Worm (Caenorhabditis elegans): ENCODE measurements around the gene Y58A7A.5.

The Y58A7A.5 gene

ce11 chrV:5049333-5049942, 37.3 kb downstream of the Y58A7A.5 start, which contains the start of the genes pqn-51 and K11D12.14 (continued):
- TF ChIP-seq saeg-2 (GFP tag; IDR thresholded peaks at IDR 0.05) (peak; percentile 86), F26F4.8 (GFP tag; conservative IDR thresholded peaks at IDR 0.05) (no peak), nhr-77 (tag; optimal IDR thresholded peaks at IDR 0.05) (peak; percentile 77), dmd-9 (GFP tag; IDR thresholded peaks at IDR 0.05) (no peak), R02D3.7 (tag; optimal IDR thresholded peaks at IDR 0.05) (no peak), pha-4 (GFP tag; IDR thresholded peaks at IDR 0.05) (peak; percentile 90), pha-4 (tag; optimal IDR thresholded peaks at IDR 0.05) (peak; percentile 1), ZK546.5 (tag; optimal IDR thresholded peaks at IDR 0.05) (peak; percentile 42 to 90), nhr-6 (tag; optimal IDR thresholded peaks at IDR 0.05) (peak; percentile 81), nhr-41 (GFP tag; IDR thresholded peaks at IDR 0.05) (no peak), lin-1 (GFP tag; IDR thresholded peaks at IDR 0.05) (peak; percentile 61; the same call in 1 of the 2 replicates), aha-1 (tag) (peak; percentile 87), skn-1 (tag; optimal IDR thresholded peaks at IDR 0.05) (no peak), ZK337.2 (GFP tag; IDR thresholded peaks at IDR 0.05) (peak; percentile 69), set-16 (GFP tag; IDR thresholded peaks at IDR 0.05) (peak; percentile 88), zfp-3 (GFP tag; conservative IDR thresholded peaks at IDR 0.05) (peak; percentile 75; the same call in 1 of the 2 replicates), snpc-1.2 (GFP tag; IDR thresholded peaks at IDR 0.05) (peak; percentile 70), daf-19 (GFP tag; conservative IDR thresholded peaks at IDR 0.05) (peak; percentile 78), zip-2 (tag; optimal IDR thresholded peaks at IDR 0.05) (peak; percentile 11), mdt-29 (GFP tag; IDR thresholded peaks at IDR 0.05) (0 out of 2 replicates have a peak, but pooled peaks have one; percentile 59), ceh-32 (tag; optimal IDR thresholded peaks at IDR 0.05; ENCODE audit: poor library complexity) (peak; percentile 21), egl-27 (tag; optimal IDR thresholded peaks at IDR 0.05) (no peak), mes-2 (tag; optimal IDR thresholded peaks at IDR 0.05; ENCODE audit: poor library complexity, severe bottlenecking) (peak; percentile 83), nhr-111 (GFP tag; optimal IDR thresholded peaks at IDR 0.05) (no peak), ceh-82 (tag; optimal IDR thresholded peaks at IDR 0.05) (no peak), fos-1 (tag; optimal IDR thresholded peaks at IDR 0.05) (no peak), mxl-2 (GFP tag; conservative IDR thresholded peaks at IDR 0.05) (peak; percentile 33; the same call in 1 of the 2 replicates), arid-1 (GFP tag; conservative IDR thresholded peaks at IDR 0.05) (peak; percentile 78; the same call in 1 of the 2 replicates), fkh-10 (GFP tag; optimal IDR thresholded peaks at IDR 0.05) (peak; percentile 93), unc-39 (tag; optimal IDR thresholded peaks at IDR 0.05) (no peak), F37D6.2 (tag; optimal IDR thresholded peaks at IDR 0.05) (peak; percentile 91), hif-1 (tag; optimal IDR thresholded peaks at IDR 0.05) (peak; percentile 61 to 75), sdz-12 (GFP tag; optimal IDR thresholded peaks at IDR 0.05) (no peak), aly-2 (tag; optimal IDR thresholded peaks at IDR 0.05) (peak; percentile 22), F44E2.7 (GFP tag; IDR thresholded peaks at IDR 0.05) (0 out of 2 replicates have a peak, but pooled peaks have one; percentile 51), lin-38 (GFP tag; IDR thresholded peaks at IDR 0.05) (peak; percentile 93), Y75B8A.6 (GFP tag; IDR thresholded peaks at IDR 0.05) (0 out of 2 replicates have a peak, but pooled peaks have one; percentile 11), zip-11 (GFP tag; IDR thresholded peaks at IDR 0.05) (no peak), gei-8 (GFP tag; optimal IDR thresholded peaks at IDR 0.05) (peak; percentile 35), nhr-11 (tag; optimal IDR thresholded peaks at IDR 0.05) (peak; percentile 87), ces-1 (GFP tag; optimal IDR thresholded peaks at IDR 0.05) (no peak), madf-5 (GFP tag; IDR thresholded peaks at IDR 0.05) (0 out of 4 replicates have a peak, but pooled peaks of 1 of the 2 experiments have one; percentile 5), spr-1 (tag; optimal IDR thresholded peaks at IDR 0.05) (peak; percentile 81), daf-12 (tag; optimal IDR thresholded peaks at IDR 0.05) (no peak), madf-9 (GFP tag; conservative IDR thresholded peaks at IDR 0.05) (peak; percentile 83), lir-3 (tag; optimal IDR thresholded peaks at IDR 0.05) (no peak), spr-3 (GFP tag; optimal IDR thresholded peaks at IDR 0.05) (peak; percentile 61), dmd-6 (GFP tag; IDR thresholded peaks at IDR 0.05) (peak; percentile 90), ama-1 (optimal IDR thresholded peaks at IDR 0.05) (peak; percentile 98), lin-15B (tag; optimal IDR thresholded peaks at IDR 0.05) (peak; percentile 31)
